Fruit fly (Drosophila melanogaster) whole organism, embryonic: ENCODE results near the gene CG7974.

Experiments used
- ATbp ChIP-seq: fragments of 200-800 bp; sonication (Bioruptor generic); optimal IDR thresholded peaks from 2 replicates; lab custom pipeline; 2017; ENCODE audit warnings: missing biosample characterization, mild to moderate bottlenecking, missing genetic modification characterization, missing genetic modification reagents
- CG10147 ChIP-seq: fragments of 200-800 bp; sonication (Bioruptor generic); optimal IDR thresholded peaks from 2 replicates; lab custom pipeline; 2019; ENCODE audit warnings: missing biosample characterization, mild to moderate bottlenecking, missing genetic modification characterization, moderate library complexity
- CG10209 ChIP-seq: fragments of 200-800 bp; sonication (Bioruptor generic); optimal IDR thresholded peaks from 3 replicates; lab custom pipeline; 2017; ENCODE audit warnings: missing biosample characterization, mild to moderate bottlenecking, missing genetic modification characterization, missing genetic modification reagents
- CG10321 ChIP-seq: fragments of 200-800 bp; sonication (Bioruptor generic); IDR thresholded peaks from 2 replicates; pipeline ENCODE4 v1.3.6; 2022; ENCODE audit warnings: missing biosample characterization, missing genetic modification characterization
- CG11398 ChIP-seq: fragments of 200-800 bp; sonication (Bioruptor generic); optimal IDR thresholded peaks from 2 replicates; lab custom pipeline; 2016; ENCODE audit warnings: missing biosample characterization, missing genetic modification characterization
- CG12155 ChIP-seq: fragments of 200-800 bp; sonication (Bioruptor generic); optimal IDR thresholded peaks from 3 replicates; lab custom pipeline; 2016; ENCODE audit warnings: missing biosample characterization, missing genetic modification characterization
- CG12236 ChIP-seq: fragments of 200-800 bp; sonication (Bioruptor generic); optimal IDR thresholded peaks from 2 replicates; lab custom pipeline; 2016; ENCODE audit warnings: missing biosample characterization, missing genetic modification characterization
- CG15696 ChIP-seq: fragments of 200-800 bp; sonication (Bioruptor generic); optimal IDR thresholded peaks from 2 replicates; lab custom pipeline; 2019; ENCODE audit warnings: missing biosample characterization, mild to moderate bottlenecking, missing genetic modification characterization, moderate library complexity
- CG1647 ChIP-seq: fragments of 200-800 bp; sonication (Bioruptor generic); optimal IDR thresholded peaks from 3 replicates; lab custom pipeline; 2016; ENCODE audit warnings: missing biosample characterization, missing genetic modification characterization
- CG16863 ChIP-seq: fragments of 200-800 bp; sonication (Bioruptor generic); optimal IDR thresholded peaks from 3 replicates; lab custom pipeline; 2016; ENCODE audit warnings: missing biosample characterization, missing genetic modification characterization
- CG17385 ChIP-seq: fragments of 200-800 bp; sonication (Bioruptor generic); optimal IDR thresholded peaks from 3 replicates; lab custom pipeline; 2018; ENCODE audit warnings: missing biosample characterization, mild to moderate bottlenecking, missing genetic modification characterization
- CG18476 ChIP-seq: fragments of 200-800 bp; sonication (Bioruptor generic); optimal IDR thresholded peaks from 2 replicates; lab custom pipeline; 2016; ENCODE audit warnings: missing biosample characterization, mild to moderate bottlenecking, missing genetic modification characterization
- CG31388 ChIP-seq: fragments of 200-800 bp; sonication (Bioruptor generic); optimal IDR thresholded peaks from 2 replicates; lab custom pipeline; 2016; ENCODE audit warnings: missing biosample characterization, missing genetic modification characterization
- CG32767 ChIP-seq: fragments of 200-800 bp; sonication (Bioruptor generic); IDR thresholded peaks from 2 replicates; pipeline ENCODE4 v1.3.6; 2022; ENCODE audit warnings: missing biosample characterization, missing genetic modification characterization
- CG33557 ChIP-seq: fragments of 200-800 bp; sonication (Bioruptor generic); optimal IDR thresholded peaks from 2 replicates; lab custom pipeline; 2019; ENCODE audit warnings: missing biosample characterization, mild to moderate bottlenecking, missing genetic modification characterization, moderate library complexity
- CG34376 ChIP-seq: fragments of 200-800 bp; sonication (Bioruptor generic); optimal IDR thresholded peaks from 2 replicates; lab custom pipeline; 2018; ENCODE audit warnings: missing biosample characterization, mild to moderate bottlenecking, missing genetic modification characterization
- CG3995 ChIP-seq: fragments of 200-800 bp; sonication (Bioruptor generic); optimal IDR thresholded peaks from 3 replicates; lab custom pipeline; 2016; ENCODE audit warnings: missing biosample characterization, missing genetic modification characterization
- CG4854 ChIP-seq: fragments of 200-800 bp; sonication (Bioruptor generic); optimal IDR thresholded peaks from 2 replicates; lab custom pipeline; 2016; ENCODE audit warnings: missing biosample characterization, missing genetic modification characterization, inconsistent platforms
- CG6175 ChIP-seq: fragments of 200-800 bp; sonication (Bioruptor generic); IDR thresholded peaks from 3 replicates; pipeline ENCODE4 v1.3.6; 2022; ENCODE audit warnings: missing biosample characterization, missing genetic modification characterization
- CG8388 ChIP-seq: fragments of 200-800 bp; sonication (Bioruptor generic); optimal IDR thresholded peaks from 2 replicates; lab custom pipeline; 2019; ENCODE audit warnings: missing biosample characterization, mild to moderate bottlenecking, missing genetic modification characterization, moderate library complexity
- CHES-1-like ChIP-seq: fragments of 200-800 bp; sonication (Bioruptor generic); optimal IDR thresholded peaks from 2 replicates; lab custom pipeline; 2016; ENCODE audit warnings: missing biosample characterization, missing genetic modification characterization
- Dek ChIP-seq: fragments of 200-800 bp; sonication (Bioruptor generic); optimal IDR thresholded peaks from 3 replicates; lab custom pipeline; 2019; ENCODE audit warnings: missing biosample characterization, mild to moderate bottlenecking, missing genetic modification characterization, moderate library complexity
- Dip2 ChIP-seq: fragments of 200-800 bp; sonication (Bioruptor generic); IDR thresholded peaks from 2 replicates; pipeline ENCODE4 v1.3.6; 2022; ENCODE audit warnings: missing biosample characterization, missing genetic modification characterization
- Fer1 ChIP-seq: fragments of 200-800 bp; sonication (Bioruptor generic); optimal IDR thresholded peaks from 2 replicates; lab custom pipeline; 2017; ENCODE audit warnings: missing biosample characterization, mild to moderate bottlenecking, missing genetic modification characterization
- GATAe ChIP-seq: fragments of 200-800 bp; sonication (Bioruptor generic); conservative IDR thresholded peaks from 2 replicates; pipeline ENCODE4 v1.3.6; 2022; ENCODE audit warnings: missing biosample characterization, missing genetic modification characterization
- HmgD ChIP-seq: fragments of 200-800 bp; sonication (Bioruptor generic); optimal IDR thresholded peaks from 3 replicates; lab custom pipeline; 2016; ENCODE audit warnings: missing biosample characterization, missing genetic modification characterization
- Jarid2 ChIP-seq: fragments of 200-800 bp; sonication (Bioruptor generic); optimal IDR thresholded peaks from 3 replicates; lab custom pipeline; 2017; ENCODE audit warnings: mild to moderate bottlenecking, missing biosample characterization, missing genetic modification reagents, missing genetic modification characterization
- Lpt ChIP-seq: fragments of >200 bp; optimal IDR thresholded peaks from 2 replicates; lab custom pipeline; 2018; ENCODE audit warnings: missing biosample characterization, missing genetic modification characterization
- Ravus ChIP-seq: fragments of 200-800 bp; sonication (Bioruptor generic); IDR thresholded peaks from 2 replicates; pipeline ENCODE4 v1.3.6; 2022; ENCODE audit warnings: missing biosample characterization, missing genetic modification characterization
- Rx ChIP-seq: fragments of 200-800 bp; sonication (Bioruptor generic); IDR thresholded peaks from 2 replicates; pipeline ENCODE4 v1.3.6; 2022; ENCODE audit warnings: missing biosample characterization, missing genetic modification characterization
- Sin3A ChIP-seq: fragments of >200 bp; optimal IDR thresholded peaks from 2 replicates; lab custom pipeline; 2018
- Spps ChIP-seq: fragments of 200-800 bp; sonication (Bioruptor generic); optimal IDR thresholded peaks from 2 replicates; lab custom pipeline; 2018; ENCODE audit warnings: missing biosample characterization, mild to moderate bottlenecking, missing genetic modification characterization
- Stat92E ChIP-seq, 3 experiments: fragments of >200 bp in 2 of 3; fragments of 200-800 bp in 1 of 3; sonication (Bioruptor generic) in 1 of 3; optimal IDR thresholded peaks; 2 replicates each; lab custom pipeline; 2017 to 2019; ENCODE audit warnings: missing biosample characterization in 3 of 3, missing genetic modification characterization in 3 of 3, mild to moderate bottlenecking in 1 of 3, moderate library complexity in 1 of 3
- Vsx1 ChIP-seq: fragments of 200-800 bp; sonication (Bioruptor generic); optimal IDR thresholded peaks from 2 replicates; lab custom pipeline; 2017; ENCODE audit warnings: missing biosample characterization, mild to moderate bottlenecking, missing genetic modification characterization, missing genetic modification reagents
- Xrp1 ChIP-seq: fragments of 200-800 bp; sonication (Bioruptor generic); IDR thresholded peaks from 2 replicates; pipeline ENCODE4 v1.3.6; 2022; ENCODE audit warnings: missing biosample characterization, missing genetic modification characterization
- aop ChIP-seq: fragments of 200-800 bp; sonication (Bioruptor generic); IDR thresholded peaks from 2 replicates; pipeline ENCODE4 v1.3.6; 2022; ENCODE audit warnings: missing biosample characterization, missing genetic modification characterization
- ase ChIP-seq: fragments of 200-800 bp; sonication (Bioruptor generic); IDR thresholded peaks from 3 replicates; pipeline ENCODE4 v1.3.6; 2022; ENCODE audit warnings: missing biosample characterization, missing genetic modification characterization
- caup ChIP-seq: fragments of 200-800 bp; sonication (Bioruptor generic); optimal IDR thresholded peaks from 3 replicates; lab custom pipeline; 2017; ENCODE audit warnings: missing biosample characterization, mild to moderate bottlenecking, missing genetic modification characterization, moderate library complexity; ENCODE audit not compliant: severe bottlenecking
- cg ChIP-seq: fragments of 200-800 bp; sonication (Bioruptor generic); optimal IDR thresholded peaks from 3 replicates; lab custom pipeline; 2019; ENCODE audit warnings: missing biosample characterization, mild to moderate bottlenecking, missing genetic modification characterization, moderate library complexity
- crc ChIP-seq: fragments of 200-800 bp; sonication (Bioruptor generic); optimal IDR thresholded peaks from 2 replicates; lab custom pipeline; 2016; ENCODE audit warnings: missing biosample characterization, missing genetic modification characterization
- en ChIP-seq: fragments of 200-800 bp; sonication (Bioruptor generic); optimal IDR thresholded peaks from 2 replicates; lab custom pipeline; 2016; ENCODE audit warnings: missing biosample characterization, missing genetic modification characterization
- lmd ChIP-seq: fragments of 200-800 bp; sonication (Bioruptor generic); IDR thresholded peaks from 2 replicates; pipeline ENCODE4 v1.3.6; 2022; ENCODE audit warnings: missing biosample characterization, missing genetic modification characterization
- pzg ChIP-seq: fragments of 200-800 bp; sonication (Bioruptor generic); optimal IDR thresholded peaks from 3 replicates; lab custom pipeline; 2018; ENCODE audit warnings: missing biosample characterization, mild to moderate bottlenecking, missing genetic modification characterization, moderate library complexity
- rib ChIP-seq: fragments of 200-800 bp; sonication (Bioruptor generic); IDR thresholded peaks from 2 replicates; pipeline ENCODE4 v1.3.6; 2022; ENCODE audit warnings: missing biosample characterization, missing genetic modification characterization
- row ChIP-seq: fragments of 200-800 bp; sonication (Bioruptor generic); IDR thresholded peaks from 3 replicates; pipeline ENCODE4 v1.3.6; 2022; ENCODE audit warnings: missing biosample characterization, missing genetic modification characterization
- sisA ChIP-seq: fragments of 200-800 bp; sonication (Bioruptor generic); IDR thresholded peaks from 2 replicates; pipeline ENCODE4 v1.3.6; 2022; ENCODE audit warnings: missing biosample characterization, missing genetic modification characterization
- so ChIP-seq: fragments of 200-800 bp; sonication (Bioruptor generic); IDR thresholded peaks from 3 replicates; pipeline ENCODE4 v1.3.6; 2022; ENCODE audit warnings: missing biosample characterization, missing genetic modification characterization
- tgo ChIP-seq: fragments of 200-800 bp; sonication (Bioruptor generic); IDR thresholded peaks from 3 replicates; pipeline ENCODE4 v1.3.6; 2022; ENCODE audit warnings: missing biosample characterization, missing genetic modification characterization
- tup ChIP-seq: fragments of 200-800 bp; sonication (Bioruptor generic); optimal IDR thresholded peaks from 2 replicates; lab custom pipeline; 2016; ENCODE audit warnings: missing biosample characterization, mild to moderate bottlenecking, missing genetic modification characterization, moderate library complexity
- zen ChIP-seq: fragments of 200-800 bp; sonication (Bioruptor generic); optimal IDR thresholded peaks from 3 replicates; lab custom pipeline; 2018; ENCODE audit warnings: missing biosample characterization, mild to moderate bottlenecking, missing genetic modification characterization, moderate library complexity

Gene CG7974

DNA sequence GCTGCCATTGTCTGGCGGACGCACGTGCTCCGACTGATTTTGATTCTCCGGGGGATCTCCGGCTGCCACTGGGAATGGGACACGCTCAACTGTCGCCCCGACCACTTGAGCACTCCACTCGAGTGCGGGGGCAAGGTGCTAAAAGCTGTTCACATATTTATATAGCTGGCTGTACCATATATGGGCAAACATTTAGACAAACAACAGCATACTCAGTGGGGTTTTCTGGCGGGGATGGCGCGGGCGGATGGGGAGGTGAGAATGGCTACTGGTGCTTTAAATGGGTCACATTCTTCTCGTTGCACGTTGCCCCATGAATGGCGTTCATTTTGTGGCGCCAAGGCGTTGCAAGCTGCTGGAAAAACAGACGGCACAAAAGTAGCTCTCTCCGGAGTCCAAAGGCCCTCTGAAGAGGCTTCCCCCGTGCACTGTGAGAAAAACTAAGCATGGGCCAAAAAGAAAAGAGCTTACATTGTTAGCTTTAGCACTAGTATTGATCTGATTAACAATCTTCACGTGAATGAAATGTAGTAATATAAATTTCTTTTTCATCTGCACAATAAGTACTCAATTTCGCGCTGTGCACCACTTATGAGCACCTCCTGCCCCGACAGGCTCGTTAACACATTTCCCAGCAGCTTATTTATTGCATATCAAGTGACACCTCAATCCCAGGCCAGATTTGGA, 25.9 kb downstream of the CG7974 start (continued):
- TF ChIP-seq Lpt (no peak), tgo (GFP tag; lab: Robert Waterston, UW) (peak; percentile 18; the same call in 1 of the 3 replicates), lmd (GFP tag; lab: Robert Waterston, UW) (peak; percentile 30; the same call in 1 of the 2 replicates), caup (GFP tag; lab: Kevin White, UChicago) (no peak), Vsx1 (GFP tag; lab: Kevin White, UChicago) (peak; percentile 46), CG32767 (GFP tag; lab: Robert Waterston, UW) (no peak), CG8388 (GFP tag; lab: Kevin White, UChicago) (peak; percentile 16), Stat92E (GFP tag; optimal IDR thresholded peaks at IDR 0.05; lab: Kevin White, UChicago) (no peak), GATAe (no peak), crc (GFP tag; lab: Kevin White, UChicago) (no peak), so (GFP tag; lab: Robert Waterston, UW) (peak; percentile 63; the same call in 1 of the 3 replicates), CG10147 (no peak), tup (GFP tag; lab: Kevin White, UChicago) (peak; percentile 30), Ravus (GFP tag; lab: Robert Waterston, UW) (no peak), Fer1 (GFP tag; lab: Kevin White, UChicago) (no peak), CG10209 (GFP tag; lab: Kevin White, UChicago) (peak; percentile 25), Rx (GFP tag; lab: Robert Waterston, UW) (no peak), CG6175 (GFP tag; lab: Robert Waterston, UW) (0 out of 3 replicates have a peak, but pooled peaks have one; percentile 9), CG17385 (GFP tag; lab: Kevin White, UChicago) (no peak), Xrp1 (GFP tag; lab: Robert Waterston, UW) (peak; percentile 63; the same call in 1 of the 2 replicates), CG1647 (no peak), CG33557 (GFP tag; lab: Kevin White, UChicago) (peak; percentile 9), CG10321 (GFP tag; lab: Robert Waterston, UW) (no peak), HmgD (GFP tag; lab: Kevin White, UChicago) (no peak), Dek (tag; lab: Kevin White, UChicago) (no peak), CHES-1-like (peak; percentile 3), CG18476 (GFP tag; lab: Kevin White, UChicago) (no peak), Dip2 (GFP tag; lab: Robert Waterston, UW) (no peak), aop (no peak), rib (no peak), CG12236 (GFP tag; lab: Kevin White, UChicago) (no peak), CG16863 (GFP tag; lab: Kevin White, UChicago) (peak; percentile 5), Sin3A (no peak), CG34376 (GFP tag; lab: Kevin White, UChicago) (no peak), row (GFP tag; lab: Robert Waterston, UW) (peak; percentile 52), CG12155 (GFP tag; lab: Kevin White, UChicago) (no peak), CG15696 (tag; lab: Kevin White, UChicago) (no peak), cg (GFP tag; lab: Kevin White, UChicago) (no peak), en (no peak), CG11398 (GFP tag; lab: Kevin White, UChicago) (no peak), ase (peak; percentile 20; the same call in 1 of the 3 replicates), zen (tag; lab: Kevin White, UChicago) (peak; percentile 17), Jarid2 (peak; percentile 19), CG3995 (no peak), Spps (tag; lab: Kevin White, UChicago) (peak; percentile 19), CG4854 (GFP tag; lab: Kevin White, UChicago) (no peak), CG31388 (GFP tag; lab: Kevin White, UChicago) (no peak), sisA (GFP tag; lab: Robert Waterston, UW) (peak; percentile 71), pzg (GFP tag; lab: Kevin White, UChicago) (no peak), ATbp (GFP tag; lab: Kevin White, UChicago) (peak; percentile 81)
